Worm (Caenorhabditis elegans): ENCODE results near the gene bir-2.

bir-2 gene

ce11 chrV:13565197-13565596 lies 3.5 kb upstream of the bir-2 start (continued):
- peak; percentile 92 for TF ChIP-seq nfya-1 (tag; optimal IDR thresholded peaks at IDR 0.05; ENCODE audit: insufficient read depth)
- no peak for TF ChIP-seq nhr-237 (tag; optimal IDR thresholded peaks at IDR 0.05)
- TF ChIP-seq mml-1 (tag; optimal IDR thresholded peaks at IDR 0.05), result no peak
- TF ChIP-seq ceh-28 (tag; optimal IDR thresholded peaks at IDR 0.05), result peak; percentile 75

- TF ChIP-seq ceh-9 (tag; optimal IDR thresholded peaks at IDR 0.05) (no peak), ama-1 (optimal IDR thresholded peaks at IDR 0.05) (peak; percentile 19)
These were observed 2.9 kb upstream of the bir-2 start, which contains the start of gene slrp-1 for ce11 chrV:13565781-13566180. Gene slrp-1 (plus strand): TSS chrV:13565863.

- TF ChIP-seq ama-1 (optimal IDR thresholded peaks at IDR 0.05) (peak; percentile 76), lsy-12 (tag; optimal IDR thresholded peaks at IDR 0.05) (peak; percentile 33), ZK546.5 (tag; optimal IDR thresholded peaks at IDR 0.05) (no peak), elt-2 (tag; optimal IDR thresholded peaks at IDR 0.05) (peak; percentile 16), nhr-43 (tag; optimal IDR thresholded peaks at IDR 0.05; ENCODE audit: poor library complexity, severe bottlenecking) (peak; percentile 55), ceh-28 (tag; optimal IDR thresholded peaks at IDR 0.05) (no peak)
These were observed 1.7 kb upstream of the bir-2 start for ce11 chrV:13566967-13567366.

- TF ChIP-seq jun-1 (tag; optimal IDR thresholded peaks at IDR 0.05) (no peak), elt-2 (tag; optimal IDR thresholded peaks at IDR 0.05) (peak; percentile 67), pha-4 (tag; optimal IDR thresholded peaks at IDR 0.05) (peak; percentile 24), pqm-1 (tag; optimal IDR thresholded peaks at IDR 0.05) (peak; percentile 64), fos-1 (tag; optimal IDR thresholded peaks at IDR 0.05) (no peak), snpc-4 (tag; optimal IDR thresholded peaks at IDR 0.05) (peak; percentile 24), ztf-4 (tag; optimal IDR thresholded peaks at IDR 0.05) (no peak), nhr-237 (tag; optimal IDR thresholded peaks at IDR 0.05) (no peak), unc-62 (GFP tag; optimal IDR thresholded peaks at IDR 0.05) (no peak), nhr-12 (tag; optimal IDR thresholded peaks at IDR 0.05) (no peak)
These were observed 3.1 kb downstream of the bir-2 start, which contains the start of gene C50B8.4 for ce11 chrV:13571714-13572258. Gene C50B8.4 (plus strand): TSS chrV:13572012.

- no peak for TF ChIP-seq tbx-2 (tag; optimal IDR thresholded peaks at IDR 0.05)
- TF ChIP-seq ama-1 (optimal IDR thresholded peaks at IDR 0.05), result no peak
- peak; percentile 75 for TF ChIP-seq pha-4 (tag; optimal IDR thresholded peaks at IDR 0.05)
- no peak for TF ChIP-seq elt-1 (tag; optimal IDR thresholded peaks at IDR 0.05)
- TF ChIP-seq nhr-43 (tag; optimal IDR thresholded peaks at IDR 0.05; ENCODE audit: poor library complexity, severe bottlenecking), result no peak
- TF ChIP-seq fkh-10 (GFP tag; optimal IDR thresholded peaks at IDR 0.05), result no peak
- TF ChIP-seq nhr-25 (tag; optimal IDR thresholded peaks at IDR 0.05), result no peak
- no peak for TF ChIP-seq nfya-1 (tag; optimal IDR thresholded peaks at IDR 0.05; ENCODE audit: insufficient read depth)
- TF ChIP-seq nhr-12 (tag; optimal IDR thresholded peaks at IDR 0.05), result no peak
These were observed 7.2 kb downstream of the bir-2 start for ce11 chrV:13575866-13576265.

- peak; percentile 80 for TF ChIP-seq pqm-1 (tag; optimal IDR thresholded peaks at IDR 0.05)
- no peak for TF ChIP-seq lin-15B (tag; optimal IDR thresholded peaks at IDR 0.05)
- TF ChIP-seq elt-1 (tag; optimal IDR thresholded peaks at IDR 0.05), result no peak
- no peak for TF ChIP-seq fkh-10 (GFP tag; optimal IDR thresholded peaks at IDR 0.05)
- TF ChIP-seq nhr-25 (tag; optimal IDR thresholded peaks at IDR 0.05), result no peak
- TF ChIP-seq sea-2 (GFP tag; optimal IDR thresholded peaks at IDR 0.05), result no peak
- TF ChIP-seq daf-12 (tag; optimal IDR thresholded peaks at IDR 0.05), result no peak
- peak; percentile 71 for TF ChIP-seq elt-2 (tag; optimal IDR thresholded peaks at IDR 0.05)
- no peak for TF ChIP-seq nfya-1 (tag; optimal IDR thresholded peaks at IDR 0.05; ENCODE audit: insufficient read depth)
- no peak for TF ChIP-seq ceh-28 (tag; optimal IDR thresholded peaks at IDR 0.05)
- no peak for TF ChIP-seq zag-1 (tag; optimal IDR thresholded peaks at IDR 0.05)
- TF ChIP-seq unc-62 (GFP tag; optimal IDR thresholded peaks at IDR 0.05), result no peak
- TF ChIP-seq pha-4 (tag; optimal IDR thresholded peaks at IDR 0.05), result peak; percentile 86
- TF ChIP-seq nhr-76 (tag; optimal IDR thresholded peaks at IDR 0.05), result no peak
- no peak for TF ChIP-seq ceh-82 (tag; optimal IDR thresholded peaks at IDR 0.05)
- no peak for TF ChIP-seq eor-1 (tag; optimal IDR thresholded peaks at IDR 0.05)
- TF ChIP-seq ama-1 (optimal IDR thresholded peaks at IDR 0.05), result no peak
- no peak for TF ChIP-seq fos-1 (tag; optimal IDR thresholded peaks at IDR 0.05)
- no peak for TF ChIP-seq nhr-11 (tag; optimal IDR thresholded peaks at IDR 0.05)
- TF ChIP-seq lsy-12 (tag; optimal IDR thresholded peaks at IDR 0.05), result no peak
These were observed 8.2 kb downstream of the bir-2 start for ce11 chrV:13576828-13577227.

Measured in whole organism, L3 larva.